Fruit fly (Drosophila melanogaster) whole organism, wandering third instar larva: ENCODE measurements around the gene CG42481.

Experiments used
- CG32264 ChIP-seq: fragments of 200-800 bp; sonication (Bioruptor generic); optimal IDR thresholded peaks from 2 replicates; lab custom pipeline; 2016; ENCODE audit warnings: missing biosample characterization, missing genetic modification characterization
- Rel ChIP-seq, 2 experiments: fragments of 200-800 bp; sonication (Bioruptor generic) in 1 of 2; optimal IDR thresholded peaks; 2 replicates in 1 of 2; 3 replicates in 1 of 2; lab custom pipeline; 2016 to 2019; ENCODE audit warnings: mild to moderate bottlenecking in 2 of 2, missing biosample characterization in 2 of 2, missing genetic modification characterization in 2 of 2, moderate library complexity in 1 of 2
- Sp1 ChIP-seq: fragments of 200-800 bp; sonication (Bioruptor generic); optimal IDR thresholded peaks from 3 replicates; lab custom pipeline; 2019; ENCODE audit warnings: missing biosample characterization, mild to moderate bottlenecking, missing genetic modification characterization, moderate library complexity
- ey ChIP-seq: fragments of 200-800 bp; sonication (Bioruptor generic); optimal IDR thresholded peaks from 2 replicates; lab custom pipeline; 2016; ENCODE audit warnings: missing biosample characterization, missing genetic modification characterization
- rgr ChIP-seq: fragments of 200-800 bp; sonication (Bioruptor generic); optimal IDR thresholded peaks from 3 replicates; lab custom pipeline; 2016; ENCODE audit warnings: missing biosample characterization, mild to moderate bottlenecking, missing genetic modification characterization

DNA sequence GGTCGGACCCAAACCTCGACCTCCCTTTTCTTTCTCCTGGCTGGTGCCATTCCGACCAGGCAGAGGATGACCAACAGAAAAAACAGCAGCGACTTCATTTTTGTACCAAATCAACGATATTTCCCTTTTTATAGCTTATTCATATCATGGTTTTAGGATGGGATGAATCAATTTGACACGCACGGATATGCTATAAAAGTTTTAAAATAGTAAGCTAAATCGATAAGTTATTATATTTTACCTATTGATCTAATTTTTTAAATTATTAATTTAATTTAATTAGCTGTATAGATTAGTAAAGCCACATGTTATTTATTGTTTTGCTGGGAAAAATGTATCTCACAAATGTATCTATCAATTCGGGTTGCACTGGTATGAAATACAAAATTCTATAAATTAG, at the start of gene CG42481:
- TF ChIP-seq Sp1 (GFP tag; lab: Kevin White, UChicago) (no peak), rgr (GFP tag; lab: Kevin White, UChicago) (no peak), CG32264 (no peak), Rel (GFP tag; optimal IDR thresholded peaks at IDR 0.05; lab: Kevin White, UChicago) (no peak), Rel (tag; optimal IDR thresholded peaks at IDR 0.05; lab: Kevin White, UChicago) (no peak), ey (GFP tag; lab: Kevin White, UChicago) (no peak)
